Fruit fly (Drosophila melanogaster): Measurements from ENCODE around the gene eg.

Gene eg

DNA sequence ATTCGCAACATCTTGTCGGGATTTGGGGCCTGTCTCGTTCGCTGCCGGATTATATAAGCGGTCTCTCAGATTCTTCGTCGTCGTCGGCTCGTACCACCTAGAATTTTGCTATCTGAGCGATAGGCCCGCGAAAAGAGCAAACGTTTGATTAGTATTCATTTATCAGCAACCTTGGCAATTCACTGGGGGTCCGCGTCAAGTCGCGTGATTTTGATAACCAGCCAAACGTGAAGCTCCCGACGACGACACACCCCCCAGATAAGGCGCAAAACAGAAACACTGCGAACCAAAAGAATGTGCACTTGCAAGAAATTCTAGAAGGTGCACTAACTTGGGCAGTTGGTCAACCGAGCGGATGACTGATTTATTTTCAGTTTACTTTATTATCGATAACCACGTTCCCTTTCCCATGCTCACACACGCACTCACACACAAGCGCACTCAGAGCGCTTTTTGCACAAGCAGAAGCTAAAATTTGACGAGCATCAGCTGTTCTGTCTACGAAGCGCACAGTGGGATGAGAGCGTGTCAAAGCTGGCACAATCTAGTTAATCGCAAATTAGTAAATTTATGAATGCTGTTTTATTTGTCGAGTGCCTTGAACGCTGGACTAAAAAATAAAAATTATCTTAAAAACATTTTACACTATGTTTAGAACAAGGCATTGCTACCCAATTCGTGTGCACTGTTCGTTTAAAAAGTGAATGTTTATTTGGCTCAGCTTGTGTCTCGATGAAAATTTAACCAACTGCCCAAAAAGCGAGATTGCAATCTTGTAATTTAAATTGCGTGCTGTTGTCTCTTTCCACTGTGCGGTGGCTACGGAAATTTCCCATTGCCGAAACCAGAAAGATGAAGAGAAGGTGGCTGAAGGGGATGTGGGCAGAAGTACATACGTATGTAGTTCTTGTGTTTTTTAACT, 31.5 kb downstream of the eg start (continued):
- TF ChIP-seq psq (GFP tag; optimal IDR thresholded peaks at IDR 0.05), result peak; percentile 38
- peak; percentile 93 for TF ChIP-seq Atf-2 (GFP tag; optimal IDR thresholded peaks at IDR 0.05)
- TF ChIP-seq CG14050 (GFP tag; IDR thresholded peaks at IDR 0.05), result peak; percentile 74
- TF ChIP-seq Xrp1 (GFP tag; IDR thresholded peaks at IDR 0.05), result peak; percentile 95
- peak; percentile 79 for TF ChIP-seq wek (GFP tag; optimal IDR thresholded peaks at IDR 0.05)
- peak; percentile 93 for TF ChIP-seq Drgx (GFP tag; IDR thresholded peaks at IDR 0.05)
- peak; percentile 84 for TF ChIP-seq grn (GFP tag; optimal IDR thresholded peaks at IDR 0.05)
- TF ChIP-seq TFAM (GFP tag; optimal IDR thresholded peaks at IDR 0.05), result peak; percentile 61
- peak; percentile 90 for TF ChIP-seq salm (tag; optimal IDR thresholded peaks at IDR 0.05)
- TF ChIP-seq CTCF (GFP tag; optimal IDR thresholded peaks at IDR 0.05), result peak; percentile 63
- TF ChIP-seq ci (GFP tag; IDR thresholded peaks at IDR 0.05), result peak; percentile 93
- TF ChIP-seq row (GFP tag; IDR thresholded peaks at IDR 0.05), result peak; percentile 94
- peak; percentile 73 for TF ChIP-seq her (GFP tag; optimal IDR thresholded peaks at IDR 0.05)
- TF ChIP-seq scrt (GFP tag; optimal IDR thresholded peaks at IDR 0.05), result peak; percentile 85
- TF ChIP-seq NfI (GFP tag; optimal IDR thresholded peaks at IDR 0.05), result peak; percentile 94
- TF ChIP-seq Eip74EF (GFP tag; optimal IDR thresholded peaks at IDR 0.05), result peak in 1 of 2 experiments; percentile 93
- TF ChIP-seq CG9727 (GFP tag; optimal IDR thresholded peaks at IDR 0.05), result peak; percentile 93
- no peak for TF ChIP-seq CG17912 (GFP tag; optimal IDR thresholded peaks at IDR 0.05)
- peak; percentile 90 for TF ChIP-seq vfl (GFP tag; optimal IDR thresholded peaks at IDR 0.05)
- peak; percentile 89 for TF ChIP-seq slbo (GFP tag; IDR thresholded peaks at IDR 0.05)
- peak; percentile 91 for TF ChIP-seq CG32772 (GFP tag; IDR thresholded peaks at IDR 0.05)
- TF ChIP-seq CG16779 (GFP tag; IDR thresholded peaks at IDR 0.05), result peak; percentile 66; the same call in 1 of the 2 replicates
- peak; percentile 83 for TF ChIP-seq H2.0 (GFP tag; IDR thresholded peaks at IDR 0.05)
- peak; percentile 88 for TF ChIP-seq chm (GFP tag; IDR thresholded peaks at IDR 0.05)
- peak; percentile 89 for TF ChIP-seq CG32767 (GFP tag; IDR thresholded peaks at IDR 0.05)
- peak; percentile 84 for TF ChIP-seq CG2202 (tag; optimal IDR thresholded peaks at IDR 0.05)
- peak; percentile 86 for TF ChIP-seq CG4730 (GFP tag; IDR thresholded peaks at IDR 0.05)
- peak; percentile 91 for TF ChIP-seq CG17359 (tag; optimal IDR thresholded peaks at IDR 0.05)
- peak; percentile 89 for TF ChIP-seq en (GFP tag; optimal IDR thresholded peaks at IDR 0.05)
- no peak for TF ChIP-seq unc-4 (GFP tag; IDR thresholded peaks at IDR 0.05; ENCODE audit: partially characterized antibody)
- TF ChIP-seq repo (GFP tag; optimal IDR thresholded peaks at IDR 0.05), result peak; percentile 85
- peak; percentile 85 for TF ChIP-seq onecut (GFP tag; IDR thresholded peaks at IDR 0.05)
- peak; percentile 73 for TF ChIP-seq schlank (tag; optimal IDR thresholded peaks at IDR 0.05)
- peak; percentile 94 for TF ChIP-seq CG12104 (GFP tag; optimal IDR thresholded peaks at IDR 0.05)
- peak; percentile 84 for TF ChIP-seq Ada2b (GFP tag; IDR thresholded peaks at IDR 0.05)
- peak; percentile 92 for TF ChIP-seq CG10147 (GFP tag; optimal IDR thresholded peaks at IDR 0.05)
- TF ChIP-seq gce (GFP tag; IDR thresholded peaks at IDR 0.05), result peak; percentile 88
- peak; percentile 72 for TF ChIP-seq Myb (GFP tag; optimal IDR thresholded peaks at IDR 0.05)
- peak; percentile 88 for TF ChIP-seq CG11093 (GFP tag; IDR thresholded peaks at IDR 0.05)
- peak; percentile 93 for TF ChIP-seq CG10209 (GFP tag; optimal IDR thresholded peaks at IDR 0.05)
- no peak for TF ChIP-seq lov (optimal IDR thresholded peaks at IDR 0.05)
- peak; percentile 85 for TF ChIP-seq lov (GFP tag; IDR thresholded peaks at IDR 0.05)
- TF ChIP-seq CG4360 (GFP tag; IDR thresholded peaks at IDR 0.05), result peak; percentile 80
- peak; percentile 83 for TF ChIP-seq ewg (GFP tag; optimal IDR thresholded peaks at IDR 0.05)
- no peak for TF ChIP-seq zf30C (GFP tag; optimal IDR thresholded peaks at IDR 0.05)
- TF ChIP-seq Dp (GFP tag; optimal IDR thresholded peaks at IDR 0.05), result no peak
- TF ChIP-seq Dfd (GFP tag; optimal IDR thresholded peaks at IDR 0.05), result no peak
- TF ChIP-seq ac (GFP tag; optimal IDR thresholded peaks at IDR 0.05), result peak; percentile 65
- TF ChIP-seq Dref (GFP tag; IDR thresholded peaks at IDR 0.05), result peak; percentile 48
- peak; percentile 91 for TF ChIP-seq Ssrp (tag; optimal IDR thresholded peaks at IDR 0.05)

Measured in whole organism, embryonic.